Worm (Caenorhabditis elegans): Measurements from ENCODE around the gene srt-55.

Gene srt-55

DNA sequence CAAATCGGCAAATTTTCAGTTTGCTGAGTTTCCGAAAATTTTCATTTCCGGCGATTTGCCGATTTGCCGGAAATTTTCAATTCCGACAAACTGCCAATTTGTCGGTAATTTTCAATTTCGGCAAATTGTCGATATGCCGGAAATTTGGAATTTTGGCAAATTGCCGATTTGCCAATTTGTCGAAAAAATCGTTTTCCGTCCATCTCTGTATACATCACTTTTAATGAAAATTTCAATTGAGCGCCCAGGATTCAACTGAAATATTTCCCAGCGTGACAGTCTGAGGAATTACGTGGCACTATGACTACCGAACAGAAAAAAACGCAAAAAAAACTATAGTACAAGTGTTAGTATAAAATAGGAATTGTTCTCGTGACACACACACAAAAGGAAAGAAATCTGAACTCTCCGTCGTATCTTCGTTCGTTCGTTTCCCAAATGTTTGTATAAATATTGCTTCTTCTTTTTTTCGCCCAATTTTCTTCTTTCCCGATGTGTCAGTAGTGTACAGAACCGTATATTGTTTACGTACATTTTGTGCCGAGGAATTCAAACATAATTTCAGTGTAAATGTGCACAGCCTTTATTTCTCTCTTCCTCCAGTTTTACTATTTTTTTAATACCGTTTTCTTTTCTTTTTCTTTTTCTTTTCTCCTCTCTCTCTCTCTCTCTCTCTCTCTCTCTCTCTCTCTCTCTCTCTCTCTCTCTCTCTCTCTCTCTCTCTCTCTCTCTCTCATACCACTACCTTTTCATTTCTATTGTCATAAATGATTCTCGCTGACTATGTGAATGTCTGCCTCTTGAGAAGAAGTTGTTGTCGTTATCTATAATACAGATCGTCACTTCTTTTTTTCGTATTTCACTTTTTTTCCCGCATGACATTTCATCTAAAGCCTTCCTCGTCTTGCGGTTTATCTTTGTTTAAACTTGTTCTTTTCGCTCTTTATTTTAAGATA lies 26.5 kb upstream of the srt-55 start (continued):
- no peak for TF ChIP-seq snpc-4 (tag; optimal IDR thresholded peaks at IDR 0.05)
- no peak for TF ChIP-seq nfya-1 (tag; optimal IDR thresholded peaks at IDR 0.05; ENCODE audit: insufficient read depth)
- TF ChIP-seq sea-2 (GFP tag; optimal IDR thresholded peaks at IDR 0.05) = no peak
- no peak for TF ChIP-seq ceh-9 (tag; optimal IDR thresholded peaks at IDR 0.05)
- TF ChIP-seq ztf-4 (tag; optimal IDR thresholded peaks at IDR 0.05) = no peak
- TF ChIP-seq nhr-43 (tag; optimal IDR thresholded peaks at IDR 0.05; ENCODE audit: poor library complexity, severe bottlenecking) = no peak
- no peak for TF ChIP-seq hmg-11 (tag; optimal IDR thresholded peaks at IDR 0.05)
- no peak for TF ChIP-seq ama-1 (optimal IDR thresholded peaks at IDR 0.05)
- no peak for TF ChIP-seq ztf-11 (tag; optimal IDR thresholded peaks at IDR 0.05)
- TF ChIP-seq nhr-28 (tag; optimal IDR thresholded peaks at IDR 0.05) = no peak
- TF ChIP-seq fkh-10 (GFP tag; optimal IDR thresholded peaks at IDR 0.05) = no peak

ce11 chrIII:10126375-10126774 lies 20.1 kb upstream of the srt-55 start:
- TF ChIP-seq nhr-237 (tag; optimal IDR thresholded peaks at IDR 0.05) (no peak), elt-1 (tag; optimal IDR thresholded peaks at IDR 0.05) (peak; percentile 11), fkh-10 (GFP tag; optimal IDR thresholded peaks at IDR 0.05) (no peak), lin-39 (tag; optimal IDR thresholded peaks at IDR 0.05) (peak; percentile 74), lin-15B (tag; optimal IDR thresholded peaks at IDR 0.05) (no peak)

DNA sequence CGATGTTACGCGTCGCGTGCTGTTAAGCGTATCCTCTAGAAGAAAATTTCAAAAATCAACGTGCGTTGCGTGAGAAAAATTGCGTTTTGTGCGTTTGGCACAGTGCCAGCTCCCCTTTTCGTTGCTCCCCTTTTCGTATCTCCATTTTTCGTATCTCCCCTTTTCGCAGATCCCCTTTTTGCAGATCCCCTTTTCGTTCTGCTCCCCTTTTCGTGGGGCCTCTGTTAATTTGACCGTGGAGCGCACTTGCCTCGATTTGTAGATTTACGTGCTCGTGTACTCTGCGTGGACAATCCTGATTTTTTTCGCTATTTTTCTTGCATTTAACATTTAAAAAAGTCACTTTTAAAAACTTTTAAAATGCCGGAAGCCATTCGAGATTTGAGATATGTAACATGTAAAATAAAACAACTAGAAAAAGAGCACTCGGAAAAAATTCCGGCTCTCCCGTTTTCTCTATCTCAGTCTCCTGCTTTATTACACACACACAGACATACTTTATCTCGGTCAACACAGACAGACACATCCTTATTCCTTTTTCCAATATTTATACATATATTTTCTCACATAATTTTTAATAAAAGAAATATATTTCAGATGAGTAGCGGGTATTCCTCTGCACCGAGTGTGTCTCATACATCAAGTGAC lies 17.4 kb upstream of the srt-55 start, which contains the start of gene ttll-4:
Gene ttll-4 (plus strand): TSS at position 598 of the 648 bp plus-strand sequence.
- TF ChIP-seq zag-1 (tag; optimal IDR thresholded peaks at IDR 0.05) = no peak
- no peak for TF ChIP-seq nhr-25 (tag; optimal IDR thresholded peaks at IDR 0.05)
- no peak for TF ChIP-seq ceh-9 (tag; optimal IDR thresholded peaks at IDR 0.05)
- TF ChIP-seq elt-3 (tag; optimal IDR thresholded peaks at IDR 0.05) = no peak
- TF ChIP-seq nhr-43 (tag; optimal IDR thresholded peaks at IDR 0.05; ENCODE audit: poor library complexity, severe bottlenecking) = peak; percentile 51
- peak; percentile 43 for TF ChIP-seq nfya-1 (tag; optimal IDR thresholded peaks at IDR 0.05; ENCODE audit: insufficient read depth)
- TF ChIP-seq lin-39 (tag; optimal IDR thresholded peaks at IDR 0.05) = peak; percentile 9
- no peak for TF ChIP-seq mdl-1 (tag; optimal IDR thresholded peaks at IDR 0.05)
- TF ChIP-seq R02D3.7 (tag; optimal IDR thresholded peaks at IDR 0.05) = peak; percentile 76
- TF ChIP-seq lin-15B (tag; optimal IDR thresholded peaks at IDR 0.05) = peak; percentile 60

DNA sequence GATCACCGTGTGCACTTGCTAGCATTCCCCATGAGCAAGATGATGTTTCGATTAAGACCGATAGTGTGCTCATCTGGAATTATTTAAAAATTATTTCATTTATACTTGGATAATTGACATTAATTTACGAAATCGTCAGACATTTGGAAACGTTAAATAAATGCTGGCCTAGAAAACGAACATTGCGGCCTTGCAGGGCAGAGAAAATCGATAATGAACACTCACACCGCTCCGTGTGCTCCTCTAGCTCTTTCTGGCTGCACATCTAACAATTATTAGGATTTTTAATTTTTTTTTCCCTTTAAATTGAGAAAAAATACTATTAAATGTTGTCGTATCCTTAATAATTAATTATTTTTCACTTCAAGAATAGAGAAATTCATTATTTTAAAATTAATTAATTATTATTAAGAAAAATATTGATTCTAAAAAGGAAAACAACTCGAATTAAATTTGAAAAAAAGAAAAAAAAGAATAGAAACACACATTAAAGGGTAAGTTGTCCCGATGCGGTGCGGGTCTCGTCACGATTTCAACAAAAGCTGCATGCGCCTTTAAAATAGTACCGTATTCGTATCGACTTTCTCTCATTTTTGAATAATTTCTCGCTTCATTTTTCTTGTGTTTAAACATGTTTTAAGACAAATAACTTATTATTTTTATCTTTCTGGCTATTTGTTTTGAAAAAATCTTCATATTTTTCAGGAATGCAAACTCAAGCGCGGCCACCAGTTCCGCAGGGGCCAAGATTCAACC lies 14.0 kb upstream of the srt-55 start, which contains the start of the genes gtf-2H3 and ham-3:
Gene gtf-2H3 (minus strand): TSS at position 73 of the 756 bp plus-strand sequence.
Gene ham-3 (plus strand): TSS at position 706 of the 756 bp plus-strand sequence.
- no peak for TF ChIP-seq elt-1 (tag; optimal IDR thresholded peaks at IDR 0.05)
- TF ChIP-seq hmg-11 (tag; optimal IDR thresholded peaks at IDR 0.05) = peak; percentile 33
- TF ChIP-seq nfya-1 (tag; optimal IDR thresholded peaks at IDR 0.05; ENCODE audit: insufficient read depth) = peak; percentile 41
- TF ChIP-seq ceh-28 (tag; optimal IDR thresholded peaks at IDR 0.05) = peak; percentile 79

DNA sequence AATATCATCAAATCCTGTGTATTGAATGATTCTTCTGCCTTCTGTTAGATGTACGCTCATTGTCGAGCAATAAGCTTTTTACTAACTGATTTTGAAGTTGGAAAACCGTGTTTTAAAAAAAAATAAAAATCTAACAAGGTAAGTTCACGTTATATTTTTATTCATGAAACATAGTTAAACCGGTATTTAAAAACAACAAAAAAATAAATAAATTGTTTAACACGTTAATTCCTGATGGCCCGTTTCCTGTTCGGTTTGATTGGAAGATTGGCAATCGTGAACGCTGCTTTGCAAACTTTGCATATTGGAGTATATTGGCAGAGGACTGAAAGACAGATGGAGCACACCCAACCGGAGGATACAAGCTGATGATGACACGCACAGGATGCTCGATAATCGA lies 12.5 kb upstream of the srt-55 start, which contains the start of gene ZK1128.3:
Gene ZK1128.3 (minus strand): TSS at position 101 of the 400 bp plus-strand sequence.
- TF ChIP-seq lsy-12 (tag; optimal IDR thresholded peaks at IDR 0.05) (no peak), ceh-82 (tag; optimal IDR thresholded peaks at IDR 0.05) (no peak), nhr-28 (tag; optimal IDR thresholded peaks at IDR 0.05) (no peak), nhr-43 (tag; optimal IDR thresholded peaks at IDR 0.05; ENCODE audit: poor library complexity, severe bottlenecking) (no peak), nhr-67 (tag; optimal IDR thresholded peaks at IDR 0.05) (no peak), ama-1 (optimal IDR thresholded peaks at IDR 0.05) (no peak), lin-15B (tag; optimal IDR thresholded peaks at IDR 0.05) (no peak), lin-39 (tag; optimal IDR thresholded peaks at IDR 0.05) (no peak), skn-1 (tag; optimal IDR thresholded peaks at IDR 0.05) (no peak), hmg-11 (tag; optimal IDR thresholded peaks at IDR 0.05) (no peak), ztf-11 (tag; optimal IDR thresholded peaks at IDR 0.05) (no peak), pha-4 (tag; optimal IDR thresholded peaks at IDR 0.05) (no peak), elt-2 (tag; optimal IDR thresholded peaks at IDR 0.05) (no peak), snpc-4 (tag; optimal IDR thresholded peaks at IDR 0.05) (no peak), sea-2 (GFP tag; optimal IDR thresholded peaks at IDR 0.05) (no peak)
